Fruit fly (Drosophila melanogaster) whole organism, wandering third instar larva: ENCODE results near the gene CG17260.

Experiments used
- Abd-B ChIP-seq: fragments of >200 bp; optimal IDR thresholded peaks from 2 replicates; lab custom pipeline; 2017; ENCODE audit warnings: missing biosample characterization, missing genetic modification characterization
- CG32264 ChIP-seq: fragments of 200-800 bp; sonication (Bioruptor generic); optimal IDR thresholded peaks from 2 replicates; lab custom pipeline; 2016; ENCODE audit warnings: missing biosample characterization, missing genetic modification characterization
- CG9705 ChIP-seq: fragments of 200-800 bp; sonication (Bioruptor generic); optimal IDR thresholded peaks from 2 replicates; lab custom pipeline; 2018; ENCODE audit warnings: missing biosample characterization, mild to moderate bottlenecking, missing genetic modification characterization
- CrebA ChIP-seq: fragments of 200-800 bp; sonication (Bioruptor generic); optimal IDR thresholded peaks from 2 replicates; lab custom pipeline; 2016; ENCODE audit warnings: missing biosample characterization, mild to moderate bottlenecking, missing genetic modification characterization, borderline replicate concordance
- Dfd ChIP-seq: fragments of >200 bp; optimal IDR thresholded peaks from 2 replicates; lab custom pipeline; 2017; ENCODE audit warnings: missing biosample characterization, missing genetic modification characterization
- Dif ChIP-seq: fragments of 200-275, 200-300 bp; sonication (Bioruptor generic); optimal IDR thresholded peaks from 2 replicates; lab custom pipeline; 2018; ENCODE audit warnings: missing biosample characterization, missing genetic modification characterization; ENCODE audit not compliant: partially characterized antibody
- GATAd ChIP-seq: sonication (Bioruptor generic); optimal IDR thresholded peaks from 2 replicates; lab custom pipeline; 2016; ENCODE audit warnings: missing biosample characterization, missing genetic modification characterization
- HLH106 ChIP-seq: fragments of 200-800 bp; optimal IDR thresholded peaks from 3 replicates; lab custom pipeline; 2019; ENCODE audit warnings: missing biosample characterization, mild to moderate bottlenecking, missing genetic modification characterization, moderate library complexity
- Hnf4 ChIP-seq: fragments of 200-800 bp; sonication (Bioruptor generic); optimal IDR thresholded peaks from 2 replicates; lab custom pipeline; 2016; ENCODE audit warnings: missing biosample characterization, mild to moderate bottlenecking, missing genetic modification characterization
- Hr78 ChIP-seq: fragments of >200 bp; optimal IDR thresholded peaks from 2 replicates; lab custom pipeline; 2017; ENCODE audit warnings: missing biosample characterization, missing genetic modification characterization
- Hr83 ChIP-seq: fragments of 200-300 bp; sonication (Bioruptor generic); optimal IDR thresholded peaks from 2 replicates; lab custom pipeline; 2016; ENCODE audit warnings: missing biosample characterization, mild to moderate bottlenecking, missing genetic modification characterization, moderate library complexity; ENCODE audit not compliant: poor library complexity, severe bottlenecking
- Jra ChIP-seq: sonication (Bioruptor generic); optimal IDR thresholded peaks from 2 replicates; lab custom pipeline; 2016; ENCODE audit warnings: missing biosample characterization, missing genetic modification characterization
- Mio ChIP-seq: sonication (Bioruptor generic); optimal IDR thresholded peaks from 2 replicates; lab custom pipeline; 2016; ENCODE audit warnings: missing biosample characterization, missing genetic modification characterization
- Myc ChIP-seq: fragments of >200 bp; optimal IDR thresholded peaks from 2 replicates; lab custom pipeline; 2017
- N ChIP-seq: fragments of >200 bp; optimal IDR thresholded peaks from 2 replicates; lab custom pipeline; 2018; ENCODE audit warnings: missing biosample characterization, missing external identifiers, missing genetic modification characterization
- OdsH ChIP-seq: fragments of 200-800 bp; sonication (Bioruptor generic); optimal IDR thresholded peaks from 2 replicates; lab custom pipeline; 2016; ENCODE audit warnings: missing biosample characterization, mild to moderate bottlenecking, missing genetic modification characterization
- Rel ChIP-seq, 2 experiments: fragments of 200-800 bp; sonication (Bioruptor generic) in 1 of 2; optimal IDR thresholded peaks; 2 replicates in 1 of 2; 3 replicates in 1 of 2; lab custom pipeline; 2016 to 2019; ENCODE audit warnings: mild to moderate bottlenecking in 2 of 2, missing biosample characterization in 2 of 2, missing genetic modification characterization in 2 of 2, moderate library complexity in 1 of 2
- Sp1 ChIP-seq: fragments of 200-800 bp; sonication (Bioruptor generic); optimal IDR thresholded peaks from 3 replicates; lab custom pipeline; 2019; ENCODE audit warnings: missing biosample characterization, mild to moderate bottlenecking, missing genetic modification characterization, moderate library complexity
- Vsx2 ChIP-seq: fragments of 200-300, 225-300 bp; sonication (Bioruptor generic); optimal IDR thresholded peaks from 2 replicates; lab custom pipeline; 2018; ENCODE audit warnings: missing biosample characterization, missing genetic modification characterization; ENCODE audit not compliant: partially characterized antibody
- br ChIP-seq: fragments of 200-800 bp; sonication (Bioruptor generic); optimal IDR thresholded peaks from 2 replicates; lab custom pipeline; 2016; ENCODE audit warnings: missing biosample characterization, missing genetic modification characterization
- brk ChIP-seq: fragments of 200-800 bp; sonication (Bioruptor generic); optimal IDR thresholded peaks from 2 replicates; lab custom pipeline; 2016; ENCODE audit warnings: missing biosample characterization, mild to moderate bottlenecking, missing genetic modification characterization
- dl ChIP-seq, 2 experiments: fragments of 175-275, 200-275 bp in 1 of 2; fragments of 200-275 bp in 1 of 2; sonication (Bioruptor generic); optimal IDR thresholded peaks; lab custom pipeline; 2018; ENCODE audit warnings: mild to moderate bottlenecking in 2 of 2, missing biosample characterization in 2 of 2, missing genetic modification characterization in 2 of 2, moderate library complexity in 2 of 2; ENCODE audit not compliant: partially characterized antibody in 2 of 2, insufficient read depth in 1 of 2
- dmrt93B ChIP-seq: fragments of 200-800 bp; sonication (Bioruptor generic); optimal IDR thresholded peaks from 2 replicates; lab custom pipeline; 2018; ENCODE audit warnings: missing biosample characterization, mild to moderate bottlenecking, missing genetic modification characterization
- dsf ChIP-seq: sonication (Bioruptor generic); optimal IDR thresholded peaks from 2 replicates; lab custom pipeline; 2016; ENCODE audit warnings: missing biosample characterization, missing genetic modification characterization, borderline replicate concordance
- ey ChIP-seq: fragments of 200-800 bp; sonication (Bioruptor generic); optimal IDR thresholded peaks from 2 replicates; lab custom pipeline; 2016; ENCODE audit warnings: missing biosample characterization, missing genetic modification characterization
- foxo ChIP-seq, 2 experiments: fragments of 200-800 bp; sonication (Bioruptor generic); optimal IDR thresholded peaks; 2 replicates in 1 of 2; 3 replicates in 1 of 2; lab custom pipeline; 2016 to 2017; ENCODE audit warnings: missing biosample characterization in 2 of 2, missing genetic modification characterization in 2 of 2
- fru ChIP-seq: fragments of 200-800 bp; sonication (Bioruptor generic); optimal IDR thresholded peaks from 3 replicates; lab custom pipeline; 2016; ENCODE audit warnings: missing biosample characterization, mild to moderate bottlenecking, missing genetic modification characterization
- h ChIP-seq: fragments of 200-800 bp; sonication (Bioruptor generic); optimal IDR thresholded peaks from 3 replicates; lab custom pipeline; 2016; ENCODE audit warnings: missing biosample characterization, mild to moderate bottlenecking, missing genetic modification characterization
- jim ChIP-seq: fragments of 175-275, 200-325 bp; sonication (Bioruptor generic); optimal IDR thresholded peaks from 2 replicates; lab custom pipeline; 2016; ENCODE audit warnings: missing biosample characterization, mild to moderate bottlenecking, missing genetic modification characterization
- lola ChIP-seq: fragments of >200 bp; optimal IDR thresholded peaks from 2 replicates; lab custom pipeline; 2017; ENCODE audit warnings: missing biosample characterization, missing genetic modification characterization
- pan ChIP-seq: fragments of >200 bp; optimal IDR thresholded peaks from 2 replicates; lab custom pipeline; 2017
- psq ChIP-seq: fragments of 200-800 bp; sonication (Bioruptor generic); optimal IDR thresholded peaks from 3 replicates; lab custom pipeline; 2017; ENCODE audit warnings: missing biosample characterization, mild to moderate bottlenecking, missing genetic modification characterization, moderate library complexity
- rgr ChIP-seq: fragments of 200-800 bp; sonication (Bioruptor generic); optimal IDR thresholded peaks from 3 replicates; lab custom pipeline; 2016; ENCODE audit warnings: missing biosample characterization, mild to moderate bottlenecking, missing genetic modification characterization
- sage ChIP-seq: fragments of 200-800 bp; sonication (Bioruptor generic); optimal IDR thresholded peaks from 2 replicates; lab custom pipeline; 2016; ENCODE audit warnings: missing biosample characterization, mild to moderate bottlenecking, missing genetic modification characterization
- sv ChIP-seq: fragments of 200-800 bp; sonication (Bioruptor generic); optimal IDR thresholded peaks from 3 replicates; lab custom pipeline; 2016; ENCODE audit warnings: missing biosample characterization, missing genetic modification characterization
- tai ChIP-seq: sonication (Bioruptor generic); optimal IDR thresholded peaks from 2 replicates; lab custom pipeline; 2016; ENCODE audit warnings: missing biosample characterization, missing genetic modification characterization
- usp ChIP-seq: fragments of >200 bp; optimal IDR thresholded peaks from 2 replicates; lab custom pipeline; 2017; ENCODE audit warnings: missing biosample characterization, missing genetic modification characterization
- woc ChIP-seq: sonication (Bioruptor generic); optimal IDR thresholded peaks from 2 replicates; lab custom pipeline; 2016; ENCODE audit warnings: missing biosample characterization, mild to moderate bottlenecking, missing genetic modification characterization

CG17260 gene

DNA sequence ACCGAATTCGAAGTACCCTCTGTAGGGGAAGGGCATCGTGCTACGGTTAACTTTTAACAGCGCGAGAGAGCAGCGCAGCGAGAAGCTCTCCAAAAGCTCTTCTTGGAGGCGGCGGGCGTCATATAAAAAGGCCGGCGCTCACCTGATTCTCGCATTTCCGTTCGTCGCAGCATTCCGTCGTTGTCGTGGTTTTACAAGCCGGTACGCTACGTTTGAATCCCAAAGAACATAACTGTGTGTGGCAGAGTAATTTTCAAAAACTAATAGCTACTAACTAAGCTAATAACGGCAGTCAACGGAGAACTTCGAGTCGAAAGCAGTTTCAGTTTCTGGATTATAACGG is 19.4 kb downstream of the CG17260 start, which contains the start of gene FASN1:
FASN1 (plus strand) TSS at position 151 of the 343 bp plus-strand sequence.
- peak; percentile 17 for TF ChIP-seq br
- no peak for TF ChIP-seq N (GFP tag; lab: Kevin White, UChicago)
- no peak for TF ChIP-seq CrebA (GFP tag; lab: Kevin White, UChicago)
- TF ChIP-seq foxo (GFP tag; optimal IDR thresholded peaks at IDR 0.05; lab: Kevin White, UChicago): no peak
- no peak for TF ChIP-seq Myc (lab: Kevin White, UChicago)
- no peak for TF ChIP-seq lola (GFP tag; lab: Kevin White, UChicago)
- TF ChIP-seq Hr78 (GFP tag; lab: Kevin White, UChicago): no peak
- no peak for TF ChIP-seq ey
- TF ChIP-seq CG9705 (GFP tag; lab: Kevin White, UChicago): no peak
- no peak for TF ChIP-seq Rel (GFP tag; optimal IDR thresholded peaks at IDR 0.05; lab: Kevin White, UChicago)
- peak; percentile 47 for TF ChIP-seq Rel (tag; optimal IDR thresholded peaks at IDR 0.05; lab: Kevin White, UChicago)
- no peak for TF ChIP-seq usp (GFP tag; lab: Kevin White, UChicago)
- no peak for TF ChIP-seq Dfd (GFP tag; lab: Kevin White, UChicago)
- peak; percentile 23 for TF ChIP-seq h
- TF ChIP-seq CG32264: no peak
- no peak for TF ChIP-seq psq
- peak; percentile 70 for TF ChIP-seq Hr83 (GFP tag; lab: Kevin White, UChicago)
- TF ChIP-seq woc: no peak
- peak; percentile 48 for TF ChIP-seq Jra
- TF ChIP-seq sv (GFP tag; lab: Kevin White, UChicago): no peak
- TF ChIP-seq Hnf4 (GFP tag; lab: Kevin White, UChicago): no peak
- no peak for TF ChIP-seq GATAd (GFP tag; lab: Kevin White, UChicago)
- no peak for TF ChIP-seq fru (GFP tag; lab: Kevin White, UChicago)
- TF ChIP-seq brk (GFP tag; lab: Kevin White, UChicago): no peak
- peak; percentile 72 for TF ChIP-seq Dif (GFP tag; lab: Kevin White, UChicago)
- no peak for TF ChIP-seq Mio (GFP tag; lab: Kevin White, UChicago)
- no peak for TF ChIP-seq dl (GFP tag; optimal IDR thresholded peaks at IDR 0.05; lab: Kevin White, UChicago; ENCODE audit: insufficient read depth in 1 of 2, partially characterized antibody in 2 of 2)
- peak; percentile 29 for TF ChIP-seq HLH106 (tag; lab: Kevin White, UChicago)
- no peak for TF ChIP-seq dsf (GFP tag; lab: Kevin White, UChicago)
- no peak for TF ChIP-seq pan (lab: Kevin White, UChicago)
- no peak for TF ChIP-seq OdsH
- no peak for TF ChIP-seq sage (GFP tag; lab: Kevin White, UChicago)
- no peak for TF ChIP-seq Abd-B (GFP tag; lab: Kevin White, UChicago)
- peak; percentile 26 for TF ChIP-seq rgr (GFP tag; lab: Kevin White, UChicago)
- no peak for TF ChIP-seq dmrt93B (GFP tag; lab: Kevin White, UChicago)
- TF ChIP-seq jim (GFP tag; lab: Kevin White, UChicago): no peak
- peak; percentile 27 for TF ChIP-seq Sp1 (GFP tag; lab: Kevin White, UChicago)
- TF ChIP-seq Vsx2 (GFP tag; lab: Kevin White, UChicago): no peak
- no peak for TF ChIP-seq tai (GFP tag; lab: Kevin White, UChicago)

DNA sequence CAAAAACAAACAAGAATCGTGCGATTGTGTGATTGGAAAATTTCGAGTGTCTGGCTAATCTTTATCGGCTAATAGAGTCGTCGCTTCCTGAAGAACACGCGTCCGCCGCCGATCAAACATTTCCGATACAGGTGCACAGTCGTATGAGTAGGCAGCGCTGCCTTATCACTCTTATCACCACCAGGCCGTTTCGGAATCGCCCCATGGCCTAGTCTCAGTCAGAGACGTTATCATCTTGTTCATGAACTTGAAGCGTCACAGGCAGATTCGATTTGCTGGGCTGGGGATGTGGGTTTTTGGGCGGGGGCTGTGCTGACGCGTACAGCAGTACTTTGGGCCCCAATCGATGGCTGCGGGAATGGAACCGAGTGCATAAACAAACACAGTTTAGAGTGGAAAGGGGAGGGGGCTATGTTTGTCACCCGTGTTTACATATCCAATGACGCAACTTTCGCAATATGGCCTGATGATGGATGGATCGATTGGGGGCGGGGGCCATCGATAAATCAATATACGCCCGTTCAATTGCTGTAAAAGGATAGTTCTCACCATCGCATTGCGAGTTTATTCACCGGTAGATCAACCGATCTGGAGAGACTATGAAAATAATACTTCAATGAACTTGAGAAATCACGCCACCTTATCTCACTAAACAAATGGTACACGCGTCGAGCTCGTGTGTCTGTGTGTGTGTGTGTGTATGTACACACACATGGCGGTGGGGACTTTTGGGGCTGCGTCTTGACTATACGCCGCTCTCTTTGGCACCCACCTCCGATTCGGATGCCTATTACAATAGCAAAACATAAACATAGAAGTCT is 21.1 kb downstream of the CG17260 start:
- no peak for TF ChIP-seq Abd-B (GFP tag; lab: Kevin White, UChicago)
- no peak for TF ChIP-seq Mio (GFP tag; lab: Kevin White, UChicago)
- TF ChIP-seq OdsH: peak; percentile 14
- peak; percentile 22 for TF ChIP-seq fru (GFP tag; lab: Kevin White, UChicago)
- peak; percentile 11 for TF ChIP-seq rgr (GFP tag; lab: Kevin White, UChicago)
- TF ChIP-seq Hr83 (GFP tag; lab: Kevin White, UChicago): peak; percentile 52
- peak; percentile 93 for TF ChIP-seq h
- no peak for TF ChIP-seq brk (GFP tag; lab: Kevin White, UChicago)
- TF ChIP-seq pan (lab: Kevin White, UChicago): no peak
- TF ChIP-seq Rel (GFP tag; optimal IDR thresholded peaks at IDR 0.05; lab: Kevin White, UChicago): no peak
- peak; percentile 70 for TF ChIP-seq Rel (tag; optimal IDR thresholded peaks at IDR 0.05; lab: Kevin White, UChicago)
